Worm (Caenorhabditis elegans) whole organism, young adult: ENCODE measurements around the gene ZK697.14.

Source experiments
- C06A6.2 ChIP-seq: fragments of 200-800 bp; sonication (Bioruptor generic); conservative IDR thresholded peaks from 2 replicates; pipeline ENCODE4 v1.3.6; 2022; ENCODE audit warnings: missing genetic modification characterization, missing compliant biosample characterization
- C17E4.6 ChIP-seq: fragments of 200-800 bp; sonication (Bioruptor generic); IDR thresholded peaks from 2 replicates; pipeline ENCODE4 v1.3.6; 2022; ENCODE audit warnings: missing genetic modification reagents, missing genetic modification characterization, missing compliant biosample characterization
- F22D6.2 ChIP-seq: sonication (generic microtip); optimal IDR thresholded peaks from 2 replicates; lab custom pipeline; 2016; ENCODE audit warnings: mild to moderate bottlenecking, missing genetic modification characterization, missing compliant biosample characterization
- F55B11.4 ChIP-seq: sonication (generic microtip); optimal IDR thresholded peaks from 2 replicates; lab custom pipeline; 2016; ENCODE audit warnings: missing compliant biosample characterization, missing genetic modification characterization, borderline replicate concordance; ENCODE audit not compliant: insufficient read depth
- attf-6 ChIP-seq: fragments of 200-800 bp; sonication (Bioruptor generic); IDR thresholded peaks from 2 replicates; pipeline ENCODE4 v1.3.6; 2022; ENCODE audit warnings: missing genetic modification reagents, missing genetic modification characterization, missing compliant biosample characterization
- cebp-1 ChIP-seq, 2 experiments: fragments of 200-800 bp in 1 of 2; sonication (Bioruptor generic) in 1 of 2; sonication (generic microtip) in 1 of 2; IDR thresholded peaks in 1 of 2; optimal IDR thresholded peaks in 1 of 2; 2 replicates each; pipeline versions ENCODE4 v1.3.6 to Lab custom; 2017 to 2022; ENCODE audit warnings: missing compliant biosample characterization in 2 of 2, missing genetic modification characterization in 2 of 2, mild to moderate bottlenecking in 1 of 2, missing genetic modification reagents in 1 of 2, moderate library complexity in 1 of 2
- ceh-91 ChIP-seq: fragments of 200-800 bp; sonication (Bioruptor generic); IDR thresholded peaks from 2 replicates; pipeline ENCODE4 v1.3.6; 2022; ENCODE audit warnings: missing genetic modification reagents, missing genetic modification characterization, missing compliant biosample characterization
- fkh-3 ChIP-seq: sonication (generic microtip); optimal IDR thresholded peaks from 2 replicates; lab custom pipeline; 2016; ENCODE audit warnings: mild to moderate bottlenecking, missing genetic modification characterization, missing compliant biosample characterization
- let-526 ChIP-seq: fragments of 200-800 bp; sonication (Bioruptor generic); IDR thresholded peaks from 2 replicates; pipeline ENCODE4 v1.3.6; 2022; ENCODE audit warnings: missing genetic modification reagents, missing genetic modification characterization, missing compliant biosample characterization
- mes-4 ChIP-seq: sonication (generic microtip); optimal IDR thresholded peaks from 2 replicates; lab custom pipeline; 2016; ENCODE audit warnings: missing genotype, missing genetic modification characterization, missing compliant biosample characterization
- nhr-90 ChIP-seq: sonication (generic microtip); optimal IDR thresholded peaks from 2 replicates; lab custom pipeline; 2016; ENCODE audit warnings: missing genotype, mild to moderate bottlenecking, missing genetic modification characterization, missing compliant biosample characterization
- snpc-1.1 ChIP-seq: sonication (generic microtip); optimal IDR thresholded peaks from 2 replicates; lab custom pipeline; 2017; ENCODE audit warnings: missing genetic modification characterization, mild to moderate bottlenecking, missing compliant biosample characterization, antibody characterized with exemption, moderate library complexity, missing genotype, missing genetic modification reagents; ENCODE audit not compliant: insufficient read depth
- unc-62 ChIP-seq: fragments of 150-350 bp; optimal IDR thresholded peaks from 2 replicates; lab custom pipeline; 2014; ENCODE audit warnings: missing biosample characterization, missing genetic modification reagents, missing genetic modification characterization

- TF ChIP-seq fkh-3 (tag; lab: Kevin White, UChicago), result no peak
- no peak for TF ChIP-seq cebp-1 (GFP tag; IDR thresholded peaks at IDR 0.05; lab: Robert Waterston, UW)
- TF ChIP-seq cebp-1 (tag; optimal IDR thresholded peaks at IDR 0.05; lab: Kevin White, UChicago), result no peak
- TF ChIP-seq attf-6 (GFP tag; lab: Robert Waterston, UW), result no peak
- no peak for TF ChIP-seq F22D6.2 (tag; lab: Kevin White, UChicago)
- no peak for TF ChIP-seq C06A6.2 (GFP tag; lab: Robert Waterston, UW)
- TF ChIP-seq unc-62 (GFP tag; lab: Kevin White, UChicago), result no peak
- no peak for TF ChIP-seq F55B11.4 (tag; lab: Kevin White, UChicago)
- no peak for TF ChIP-seq mes-4
- no peak for TF ChIP-seq snpc-1.1
- TF ChIP-seq let-526 (GFP tag; lab: Robert Waterston, UW), result no peak
- no peak for TF ChIP-seq ceh-91 (GFP tag; lab: Robert Waterston, UW)
- TF ChIP-seq C17E4.6 (GFP tag; lab: Robert Waterston, UW), result no peak
- TF ChIP-seq nhr-90, result no peak
These were observed 23.6 kb downstream of the ZK697.14 start, which contains the start of gene gst-21 for ce11 chrV:1731918-1732317.
